Worm (Caenorhabditis elegans): Measurements from ENCODE around the gene R13A5.10.

DNA sequence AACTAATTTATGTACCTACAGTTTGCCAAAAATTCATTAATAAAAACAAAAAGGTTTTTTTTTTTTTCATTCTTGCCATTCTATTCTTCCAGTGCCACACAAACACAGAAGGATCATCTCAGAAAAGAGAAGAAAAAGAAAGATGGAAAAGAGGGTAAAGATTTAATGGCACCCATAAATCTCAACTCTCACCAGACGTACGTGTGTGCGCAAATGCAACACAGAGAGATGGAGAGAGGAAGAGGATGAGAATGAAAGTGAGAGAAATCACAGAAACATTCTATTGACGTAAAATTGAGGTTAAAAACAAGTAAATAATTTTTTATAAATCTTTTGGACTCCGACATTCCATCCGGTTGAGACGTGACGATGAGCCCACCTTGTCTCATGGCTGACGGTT lies 38.6 kb downstream of the R13A5.10 start:
- TF ChIP-seq snpc-4 (tag; optimal IDR thresholded peaks at IDR 0.05) (no peak), aha-1 (tag; optimal IDR thresholded peaks at IDR 0.05) (no peak), lin-39 (tag; optimal IDR thresholded peaks at IDR 0.05) (no peak), skn-1 (tag; optimal IDR thresholded peaks at IDR 0.05) (no peak)

Measured in whole organism, L1 larva.